Worm (Caenorhabditis elegans): ENCODE data around the gene Y116F11B.9.

Gene Y116F11B.9

ce11 chrV:19897557-19897956 lies 29.8 kb upstream of the Y116F11B.9 start:
- TF ChIP-seq sma-9 (GFP tag; optimal IDR thresholded peaks at IDR 0.05) (peak; percentile 70), sma-9 (tag; optimal IDR thresholded peaks at IDR 0.05) (no peak), nhr-237 (tag; optimal IDR thresholded peaks at IDR 0.05) (no peak), unc-39 (tag; optimal IDR thresholded peaks at IDR 0.05) (no peak), ZK546.5 (tag; optimal IDR thresholded peaks at IDR 0.05) (no peak), elt-1 (tag; optimal IDR thresholded peaks at IDR 0.05) (no peak), nhr-129 (tag; optimal IDR thresholded peaks at IDR 0.05) (peak; percentile 80), ceh-82 (tag; optimal IDR thresholded peaks at IDR 0.05) (no peak), F13H6.1 (tag; optimal IDR thresholded peaks at IDR 0.05) (peak; percentile 66), fos-1 (tag; optimal IDR thresholded peaks at IDR 0.05) (peak; percentile 17), sma-3 (GFP tag; optimal IDR thresholded peaks at IDR 0.05) (no peak), nhr-12 (tag; optimal IDR thresholded peaks at IDR 0.05) (no peak), ztf-4 (tag; optimal IDR thresholded peaks at IDR 0.05) (peak; percentile 64), mab-5 (tag; optimal IDR thresholded peaks at IDR 0.05) (peak; percentile 27), egl-27 (tag; optimal IDR thresholded peaks at IDR 0.05) (no peak), gmeb-1 (tag; optimal IDR thresholded peaks at IDR 0.05) (no peak), skn-1 (tag; optimal IDR thresholded peaks at IDR 0.05) (no peak), ama-1 (optimal IDR thresholded peaks at IDR 0.05) (no peak), nhr-10 (tag; optimal IDR thresholded peaks at IDR 0.05) (no peak), nhr-11 (tag; optimal IDR thresholded peaks at IDR 0.05) (no peak), zag-1 (tag; optimal IDR thresholded peaks at IDR 0.05) (peak; percentile 63), alr-1 (tag; optimal IDR thresholded peaks at IDR 0.05) (no peak), lin-13 (GFP tag; optimal IDR thresholded peaks at IDR 0.05) (peak; percentile 60), dmd-4 (tag; optimal IDR thresholded peaks at IDR 0.05) (no peak), sem-4 (tag; optimal IDR thresholded peaks at IDR 0.05) (peak; percentile 23), ceh-16 (tag; optimal IDR thresholded peaks at IDR 0.05) (no peak), nhr-77 (tag; optimal IDR thresholded peaks at IDR 0.05) (no peak), Y55F3AM.14 (GFP tag; optimal IDR thresholded peaks at IDR 0.05) (no peak), nhr-23 (tag; optimal IDR thresholded peaks at IDR 0.05) (no peak), unc-55 (GFP tag; optimal IDR thresholded peaks at IDR 0.05) (peak; percentile 58), crh-2 (tag; optimal IDR thresholded peaks at IDR 0.05) (peak; percentile 99), lin-11 (tag; optimal IDR thresholded peaks at IDR 0.05) (no peak), lsy-2 (tag; optimal IDR thresholded peaks at IDR 0.05) (peak in 1 of 2 experiments; percentile 74), aly-2 (tag; optimal IDR thresholded peaks at IDR 0.05) (no peak), C34F6.9 (tag; optimal IDR thresholded peaks at IDR 0.05) (peak; percentile 75), blmp-1 (tag; optimal IDR thresholded peaks at IDR 0.05; ENCODE audit: insufficient read depth) (no peak), peb-1 (tag; optimal IDR thresholded peaks at IDR 0.05) (no peak), unc-62 (GFP tag; optimal IDR thresholded peaks at IDR 0.05) (no peak), nhr-6 (tag; optimal IDR thresholded peaks at IDR 0.05) (peak; percentile 30), R02D3.7 (tag; optimal IDR thresholded peaks at IDR 0.05) (no peak), mbf-1 (tag; optimal IDR thresholded peaks at IDR 0.05) (no peak), ztf-1 (GFP tag; conservative IDR thresholded peaks at IDR 0.05) (no peak), elt-3 (tag; optimal IDR thresholded peaks at IDR 0.05) (no peak), nhr-21 (tag; optimal IDR thresholded peaks at IDR 0.05) (no peak), lin-39 (tag; optimal IDR thresholded peaks at IDR 0.05) (no peak), snpc-4 (tag; optimal IDR thresholded peaks at IDR 0.05) (no peak), ztf-11 (tag; optimal IDR thresholded peaks at IDR 0.05) (no peak), nhr-25 (tag; optimal IDR thresholded peaks at IDR 0.05) (no peak), mdl-1 (tag; optimal IDR thresholded peaks at IDR 0.05) (peak in 1 of 2 experiments; percentile 32)
